Worm (Caenorhabditis elegans) whole organism, L3 larva: ENCODE data around the gene let-756.

ENCODE experiments used
- R02D3.7 ChIP-seq: fragments of 150-350 bp; optimal IDR thresholded peaks from 2 replicates; lab custom pipeline; 2014; ENCODE audit warnings: missing biosample characterization, missing genetic modification characterization
- ZK546.5 ChIP-seq: sonication (generic microtip); optimal IDR thresholded peaks from 2 replicates; lab custom pipeline; 2017; ENCODE audit warnings: missing biosample characterization, missing genetic modification characterization
- ama-1 ChIP-seq: fragments of 150-350 bp; optimal IDR thresholded peaks from 2 replicates; lab custom pipeline; 2018
- ceh-16 ChIP-seq: sonication (generic microtip); optimal IDR thresholded peaks from 2 replicates; lab custom pipeline; 2017; ENCODE audit warnings: missing biosample characterization, missing genetic modification characterization
- ceh-28 ChIP-seq: fragments of 150-350 bp; optimal IDR thresholded peaks from 2 replicates; lab custom pipeline; 2014; ENCODE audit warnings: missing biosample characterization, missing genetic modification reagents, missing genetic modification characterization
- egl-27 ChIP-seq: sonication (generic microtip); optimal IDR thresholded peaks from 4 replicates; lab custom pipeline; 2017; ENCODE audit warnings: missing biosample characterization, missing genetic modification reagents, missing genetic modification characterization
- egl-5 ChIP-seq: fragments of 150-350 bp; optimal IDR thresholded peaks from 2 replicates; lab custom pipeline; 2017; ENCODE audit warnings: missing biosample characterization, missing genetic modification reagents, missing genetic modification characterization, inconsistent platforms
- elt-1 ChIP-seq: fragments of 150-350 bp; optimal IDR thresholded peaks from 2 replicates; lab custom pipeline; 2014; ENCODE audit warnings: missing biosample characterization, missing genetic modification characterization
- elt-2 ChIP-seq: sonication (generic microtip); optimal IDR thresholded peaks from 2 replicates; lab custom pipeline; 2016; ENCODE audit warnings: missing genetic modification reagents, mild to moderate bottlenecking, missing genetic modification characterization, missing compliant biosample characterization
- elt-3 ChIP-seq, 3 experiments: fragments of 150-350 bp in 1 of 3; sonication (generic microtip) in 2 of 3; optimal IDR thresholded peaks; 2 replicates in 2 of 3; 4 replicates in 1 of 3; lab custom pipeline; 2014 to 2017; ENCODE audit warnings: missing biosample characterization in 3 of 3, missing genetic modification characterization in 3 of 3
- eor-1 ChIP-seq, 2 experiments: fragments of 150-350 bp; optimal IDR thresholded peaks; 2 replicates each; lab custom pipeline; 2014 to 2018; ENCODE audit warnings: missing biosample characterization in 2 of 2, missing genetic modification characterization in 2 of 2
- fkh-10 ChIP-seq: sonication (generic microtip); optimal IDR thresholded peaks from 2 replicates; lab custom pipeline; 2017; ENCODE audit warnings: missing biosample characterization, missing genetic modification reagents, missing genetic modification characterization
- fos-1 ChIP-seq: fragments of 150-350 bp; optimal IDR thresholded peaks from 2 replicates; lab custom pipeline; 2014; ENCODE audit warnings: missing biosample characterization, missing genetic modification characterization
- hmg-11 ChIP-seq: sonication (generic microtip); optimal IDR thresholded peaks from 2 replicates; lab custom pipeline; 2016; ENCODE audit warnings: missing genetic modification characterization, missing compliant biosample characterization
- jun-1 ChIP-seq: fragments of 150-350 bp; optimal IDR thresholded peaks from 2 replicates; lab custom pipeline; 2014; ENCODE audit warnings: missing biosample characterization, missing genetic modification reagents, missing genetic modification characterization
- lin-15B ChIP-seq: fragments of 150-350 bp; optimal IDR thresholded peaks from 2 replicates; lab custom pipeline; 2014; ENCODE audit warnings: missing biosample characterization, missing genetic modification characterization
- lin-39 ChIP-seq: fragments of 150-350 bp; optimal IDR thresholded peaks from 2 replicates; lab custom pipeline; 2018; ENCODE audit warnings: missing biosample characterization, missing genetic modification reagents, missing genetic modification characterization
- lsy-12 ChIP-seq: sonication (generic microtip); optimal IDR thresholded peaks from 2 replicates; lab custom pipeline; 2016; ENCODE audit warnings: mild to moderate bottlenecking, missing genetic modification characterization, missing compliant biosample characterization
- mdl-1 ChIP-seq: fragments of 150-350 bp; optimal IDR thresholded peaks from 2 replicates; lab custom pipeline; 2014; ENCODE audit warnings: missing biosample characterization, missing genetic modification characterization
- mml-1 ChIP-seq: fragments of 150-350 bp; sonication (generic microtip); optimal IDR thresholded peaks from 3 replicates; lab custom pipeline; 2014; ENCODE audit warnings: missing biosample characterization, missing genetic modification characterization
- nfya-1 ChIP-seq: sonication (generic microtip); optimal IDR thresholded peaks from 2 replicates; lab custom pipeline; 2017; ENCODE audit warnings: missing genetic modification characterization, mild to moderate bottlenecking, missing compliant biosample characterization, antibody characterized with exemption, moderate library complexity; ENCODE audit not compliant: insufficient read depth
- nhr-23 ChIP-seq: fragments of 150-350 bp; optimal IDR thresholded peaks from 2 replicates; lab custom pipeline; 2014; ENCODE audit warnings: missing biosample characterization, missing genetic modification reagents, missing genetic modification characterization
- nhr-237 ChIP-seq: fragments of 150-350 bp; optimal IDR thresholded peaks from 2 replicates; lab custom pipeline; 2014; ENCODE audit warnings: missing biosample characterization, missing genetic modification characterization
- nhr-25 ChIP-seq: sonication (generic microtip); optimal IDR thresholded peaks from 2 replicates; lab custom pipeline; 2017; ENCODE audit warnings: missing biosample characterization, missing genetic modification characterization
- nhr-43 ChIP-seq: sonication (generic microtip); optimal IDR thresholded peaks from 2 replicates; lab custom pipeline; 2016; ENCODE audit warnings: mild to moderate bottlenecking, missing genetic modification characterization, missing compliant biosample characterization; ENCODE audit not compliant: poor library complexity, severe bottlenecking
- nhr-67 ChIP-seq: fragments of 150-350 bp; optimal IDR thresholded peaks from 2 replicates; lab custom pipeline; 2014; ENCODE audit warnings: missing biosample characterization, missing genetic modification characterization
- nhr-76 ChIP-seq: fragments of 150-350 bp; sonication (generic microtip); optimal IDR thresholded peaks from 5 replicates; lab custom pipeline; 2014; ENCODE audit warnings: missing biosample characterization, missing genetic modification characterization
- sea-2 ChIP-seq: fragments of 150-350 bp; sonication (generic microtip); optimal IDR thresholded peaks from 4 replicates; lab custom pipeline; 2014; ENCODE audit warnings: missing biosample characterization, missing genetic modification reagents, missing genetic modification characterization
- skn-1 ChIP-seq: fragments of 150-350 bp; optimal IDR thresholded peaks from 2 replicates; lab custom pipeline; 2014; ENCODE audit warnings: missing biosample characterization, missing genetic modification characterization
- snpc-4 ChIP-seq: fragments of 150-350 bp; optimal IDR thresholded peaks from 2 replicates; lab custom pipeline; 2014; ENCODE audit warnings: missing biosample characterization, missing genetic modification characterization
- ztf-11 ChIP-seq: fragments of 150-350 bp; optimal IDR thresholded peaks from 2 replicates; lab custom pipeline; 2014; ENCODE audit warnings: missing biosample characterization, missing genetic modification characterization
- ztf-4 ChIP-seq: fragments of 150-350 bp; optimal IDR thresholded peaks from 2 replicates; lab custom pipeline; 2014; ENCODE audit warnings: missing biosample characterization, missing genetic modification characterization

The let-756 gene

ce11 chrIII:6406829-6407228 is at the start of gene let-756:
Gene let-756, plus strand, starts transcription at chrIII:6407129.
- TF ChIP-seq fkh-10 (GFP tag; lab: Kevin White, UChicago) = no peak
- no peak for TF ChIP-seq nhr-43 (tag; lab: Kevin White, UChicago)
- TF ChIP-seq R02D3.7 = no peak
- TF ChIP-seq hmg-11 (tag; lab: Kevin White, UChicago) = no peak
- TF ChIP-seq elt-2 (tag; lab: Kevin White, UChicago) = no peak
- no peak for TF ChIP-seq eor-1 (tag; optimal IDR thresholded peaks at IDR 0.05; lab: Kevin White, UChicago)
- TF ChIP-seq lin-15B (tag; lab: Kevin White, UChicago) = no peak
- TF ChIP-seq nhr-67 (tag; lab: Kevin White, UChicago) = no peak
- no peak for TF ChIP-seq nhr-25 (tag; lab: Kevin White, UChicago)
- no peak for TF ChIP-seq nfya-1 (tag; lab: Kevin White, UChicago)
- no peak for TF ChIP-seq mml-1 (tag; lab: Kevin White, UChicago)
- no peak for TF ChIP-seq fos-1 (tag; lab: Kevin White, UChicago)
- no peak for TF ChIP-seq ceh-16 (tag; lab: Kevin White, UChicago)
- no peak for TF ChIP-seq ZK546.5 (tag; lab: Kevin White, UChicago)
- TF ChIP-seq ztf-11 = no peak
- no peak for TF ChIP-seq sea-2 (GFP tag; lab: Kevin White, UChicago)
- no peak for TF ChIP-seq snpc-4 (tag; lab: Kevin White, UChicago)
- no peak for TF ChIP-seq elt-1 (tag; lab: Kevin White, UChicago)
- TF ChIP-seq ceh-28 (tag; lab: Kevin White, UChicago) = no peak
- no peak for TF ChIP-seq jun-1

DNA sequence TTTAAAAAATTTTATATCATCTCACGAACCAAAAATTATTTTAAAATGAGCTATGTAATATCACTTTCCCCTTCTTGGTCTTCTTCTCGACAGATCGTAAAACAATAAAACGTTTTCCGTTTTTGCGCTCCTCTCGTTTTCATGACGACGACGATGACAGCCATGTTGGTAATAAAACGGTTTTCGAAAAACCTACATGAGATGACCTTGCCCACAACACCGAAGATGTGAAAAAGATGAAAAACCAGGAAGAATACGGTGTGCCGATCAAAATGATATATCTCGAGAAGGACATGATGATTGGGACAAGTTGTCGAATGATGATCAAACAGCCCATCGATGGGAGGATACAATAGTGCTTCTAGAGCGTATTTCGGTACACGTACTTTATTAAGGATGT is 48.2 kb upstream of the let-756 start:
- TF ChIP-seq ceh-16 (tag; lab: Kevin White, UChicago) = no peak
- no peak for TF ChIP-seq nhr-76

- TF ChIP-seq jun-1 (peak; percentile 31), nhr-25 (tag; lab: Kevin White, UChicago) (peak; percentile 59), lsy-12 (tag; lab: Kevin White, UChicago) (no peak)
Observed at ce11 chrIII:6359171-6359854, 47.6 kb upstream of the let-756 start.

ce11 chrIII:6360114-6360513 is 46.8 kb upstream of the let-756 start:
- TF ChIP-seq lin-39 (tag; lab: Kevin White, UChicago) (peak; percentile 44), elt-1 (tag; lab: Kevin White, UChicago) (peak; percentile 49), nfya-1 (tag; lab: Kevin White, UChicago) (peak; percentile 42), mml-1 (tag; lab: Kevin White, UChicago) (no peak), elt-3 (tag; optimal IDR thresholded peaks at IDR 0.05; lab: Kevin White, UChicago) (no peak), fkh-10 (GFP tag; lab: Kevin White, UChicago) (no peak), nhr-43 (tag; lab: Kevin White, UChicago) (peak; percentile 42)

- TF ChIP-seq lin-15B (tag; lab: Kevin White, UChicago) (no peak), lin-39 (tag; lab: Kevin White, UChicago) (no peak), skn-1 (no peak), egl-5 (tag; lab: Kevin White, UChicago) (no peak), nhr-23 (peak; percentile 52), elt-1 (tag; lab: Kevin White, UChicago) (peak; percentile 24), nhr-43 (tag; lab: Kevin White, UChicago) (peak; percentile 29), nhr-67 (tag; lab: Kevin White, UChicago) (no peak), elt-3 (tag; optimal IDR thresholded peaks at IDR 0.05; lab: Kevin White, UChicago) (no peak), mdl-1 (no peak), fos-1 (tag; lab: Kevin White, UChicago) (no peak), egl-27 (tag; lab: Kevin White, UChicago) (no peak), nhr-76 (no peak), ztf-11 (no peak), ztf-4 (tag; lab: Kevin White, UChicago) (no peak), nhr-237 (tag; lab: Kevin White, UChicago) (no peak), elt-2 (tag; lab: Kevin White, UChicago) (peak; percentile 61), ZK546.5 (tag; lab: Kevin White, UChicago) (no peak), nhr-25 (tag; lab: Kevin White, UChicago) (no peak), ama-1 (no peak)
Observed at ce11 chrIII:6360825-6361224, 46.1 kb upstream of the let-756 start.
